Worm (Caenorhabditis elegans): Measurements from ENCODE around the gene tag-280.

Gene tag-280

ce11 chrII:12482622-12483021 is 22.2 kb downstream of the tag-280 start, which contains the start of gene fbxb-102:
fbxb-102 (plus strand) TSS chrII:12482922.
- TF ChIP-seq ztf-16 (tag; optimal IDR thresholded peaks at IDR 0.05) (no peak), pros-1 (tag; optimal IDR thresholded peaks at IDR 0.05) (no peak), ref-2 (tag; optimal IDR thresholded peaks at IDR 0.05) (no peak), elt-2 (tag; optimal IDR thresholded peaks at IDR 0.05) (no peak)

- TF ChIP-seq lim-6 (tag; optimal IDR thresholded peaks at IDR 0.05) (no peak), pros-1 (tag; optimal IDR thresholded peaks at IDR 0.05) (no peak), elt-4 (tag; optimal IDR thresholded peaks at IDR 0.05) (no peak), ceh-24 (tag; optimal IDR thresholded peaks at IDR 0.05) (no peak), pha-4 (tag; optimal IDR thresholded peaks at IDR 0.05) (no peak), hlh-6 (tag; optimal IDR thresholded peaks at IDR 0.05) (no peak), ets-4 (tag; optimal IDR thresholded peaks at IDR 0.05) (no peak), tbx-7 (tag; optimal IDR thresholded peaks at IDR 0.05) (no peak)
These were observed 24.6 kb downstream of the tag-280 start, which contains the start of gene F15A4.10 for ce11 chrII:12485060-12485459. F15A4.10 (minus strand) TSS chrII:12485160.

ce11 chrII:12488810-12489209 is 28.4 kb downstream of the tag-280 start:
- TF ChIP-seq ceh-18 (tag; optimal IDR thresholded peaks at IDR 0.05): no peak
- no peak for TF ChIP-seq T23F11.4 (GFP tag; optimal IDR thresholded peaks at IDR 0.05)
- TF ChIP-seq nfya-1 (tag; optimal IDR thresholded peaks at IDR 0.05): no peak
- no peak for TF ChIP-seq F13H6.1 (tag; optimal IDR thresholded peaks at IDR 0.05)
- no peak for TF ChIP-seq pat-9 (tag; optimal IDR thresholded peaks at IDR 0.05)
- no peak for TF ChIP-seq ceh-34 (tag; optimal IDR thresholded peaks at IDR 0.05)
- no peak for TF ChIP-seq nhr-232 (tag; optimal IDR thresholded peaks at IDR 0.05)
- no peak for TF ChIP-seq pqm-1 (tag; optimal IDR thresholded peaks at IDR 0.05)
- no peak for TF ChIP-seq rnt-1 (tag; optimal IDR thresholded peaks at IDR 0.05)
- no peak for TF ChIP-seq hlh-8 (tag; optimal IDR thresholded peaks at IDR 0.05)
- no peak for TF ChIP-seq tbx-2 (tag; optimal IDR thresholded peaks at IDR 0.05)
- TF ChIP-seq ceh-45 (GFP tag; IDR thresholded peaks at IDR 0.05): no peak
- TF ChIP-seq ceh-19 (GFP tag; optimal IDR thresholded peaks at IDR 0.05): no peak
- no peak for TF ChIP-seq pros-1 (tag; optimal IDR thresholded peaks at IDR 0.05)
- TF ChIP-seq unc-42 (tag; optimal IDR thresholded peaks at IDR 0.05): no peak
- no peak for TF ChIP-seq ceh-31 (tag; optimal IDR thresholded peaks at IDR 0.05)

ce11 chrII:12489903-12490302 is 29.5 kb downstream of the tag-280 start, which contains the start of gene T21B4.15:
T21B4.15 (plus strand) TSS chrII:12490203.
- no peak for TF ChIP-seq ceh-22 (tag; optimal IDR thresholded peaks at IDR 0.05)
- no peak for TF ChIP-seq rnt-1 (tag; optimal IDR thresholded peaks at IDR 0.05)
- TF ChIP-seq elt-2 (tag; optimal IDR thresholded peaks at IDR 0.05): no peak
- TF ChIP-seq sdc-2 (tag; optimal IDR thresholded peaks at IDR 0.05): no peak
- TF ChIP-seq ceh-19 (GFP tag; optimal IDR thresholded peaks at IDR 0.05): no peak
- no peak for TF ChIP-seq unc-55 (GFP tag; optimal IDR thresholded peaks at IDR 0.05)
- no peak for TF ChIP-seq tbx-7 (tag; optimal IDR thresholded peaks at IDR 0.05)
- no peak for TF ChIP-seq C38D4.7 (GFP tag; optimal IDR thresholded peaks at IDR 0.05)
- TF ChIP-seq pqm-1 (tag; optimal IDR thresholded peaks at IDR 0.05): no peak
- TF ChIP-seq pax-1 (tag; optimal IDR thresholded peaks at IDR 0.05): no peak
- no peak for TF ChIP-seq F13H6.1 (tag; optimal IDR thresholded peaks at IDR 0.05)

- TF ChIP-seq ceh-34 (tag; optimal IDR thresholded peaks at IDR 0.05) (no peak), hlh-30 (tag; optimal IDR thresholded peaks at IDR 0.05; ENCODE audit: insufficient read depth) (no peak), hlh-15 (tag; optimal IDR thresholded peaks at IDR 0.05) (no peak), ceh-19 (GFP tag; optimal IDR thresholded peaks at IDR 0.05) (no peak), ceh-48 (tag; optimal IDR thresholded peaks at IDR 0.05) (no peak), hlh-13 (GFP tag; optimal IDR thresholded peaks at IDR 0.05) (no peak), ceh-14 (tag; optimal IDR thresholded peaks at IDR 0.05) (no peak), pha-2 (tag; optimal IDR thresholded peaks at IDR 0.05) (no peak), nhr-232 (tag; optimal IDR thresholded peaks at IDR 0.05) (no peak), sox-2 (GFP tag; IDR thresholded peaks at IDR 0.05) (no peak), ahr-1 (tag; optimal IDR thresholded peaks at IDR 0.05) (no peak), fax-1 (tag; optimal IDR thresholded peaks at IDR 0.05) (no peak), sox-4 (tag; optimal IDR thresholded peaks at IDR 0.05) (no peak), pat-9 (tag; optimal IDR thresholded peaks at IDR 0.05) (no peak), ama-1 (optimal IDR thresholded peaks at IDR 0.05) (no peak), che-1 (tag; optimal IDR thresholded peaks at IDR 0.05) (no peak), nfya-1 (tag; optimal IDR thresholded peaks at IDR 0.05) (no peak), mec-3 (tag; optimal IDR thresholded peaks at IDR 0.05; ENCODE audit: borderline replicate concordance) (no peak), fkh-6 (tag; optimal IDR thresholded peaks at IDR 0.05) (no peak), ceh-6 (GFP tag; optimal IDR thresholded peaks at IDR 0.05) (no peak)
These were observed 31.5 kb downstream of the tag-280 start, which contains the start of gene srz-6 for ce11 chrII:12491936-12492335. srz-6 (plus strand) TSS chrII:12492236.
